Worm (Caenorhabditis elegans) whole organism, young adult: ENCODE data around the gene C30F2.2.

Experiments
- F39B2.1 ChIP-seq: fragments of 200-800 bp; sonication (Bioruptor generic); IDR thresholded peaks from 2 replicates; pipeline ENCODE4 v1.3.6; 2022; ENCODE audit warnings: missing genetic modification reagents, missing genetic modification characterization, missing compliant biosample characterization
- hrde-1 ChIP-seq: sonication (generic microtip); optimal IDR thresholded peaks from 2 replicates; lab custom pipeline; 2016; ENCODE audit warnings: missing genetic modification characterization, mild to moderate bottlenecking, missing compliant biosample characterization, moderate library complexity, missing genotype, missing genetic modification reagents, borderline replicate concordance
- mes-4 ChIP-seq: sonication (generic microtip); optimal IDR thresholded peaks from 2 replicates; lab custom pipeline; 2016; ENCODE audit warnings: missing genotype, missing genetic modification characterization, missing compliant biosample characterization
- nfyb-1 ChIP-seq: fragments of 200-800 bp; sonication (Bioruptor generic); IDR thresholded peaks from 2 replicates; pipeline ENCODE4 v1.3.6; 2022; ENCODE audit warnings: missing genetic modification reagents, missing genetic modification characterization, missing compliant biosample characterization
- sdz-38 ChIP-seq: sonication (generic microtip); optimal IDR thresholded peaks from 2 replicates; lab custom pipeline; 2016; ENCODE audit warnings: missing genotype, missing genetic modification characterization, missing compliant biosample characterization

ce11 chrX:16091166-16091565 is 6.2 kb upstream of the C30F2.2 start:
- TF ChIP-seq nfyb-1 (no peak), sdz-38 (no peak), mes-4 (tag; lab: Kevin White, UChicago) (no peak), F39B2.1 (GFP tag; lab: Robert Waterston, UW) (no peak), hrde-1 (no peak)
